Worm (Caenorhabditis elegans): ENCODE results near the gene col-117.
A peak's percentile ranks its signal among the peaks of the same experiment; 100 is the strongest.

Gene col-117

ce11 chrIV:8816029-8816428 lies 8.0 kb downstream of the col-117 start, which contains the start of gene grsp-2:
grsp-2 (plus strand) TSS chrIV:8816329.
- TF ChIP-seq nhr-237 (tag; optimal IDR thresholded peaks at IDR 0.05), result no peak
- no peak for TF ChIP-seq mml-1 (tag; optimal IDR thresholded peaks at IDR 0.05)
- TF ChIP-seq nhr-23 (tag; optimal IDR thresholded peaks at IDR 0.05), result no peak
- no peak for TF ChIP-seq nhr-28 (tag; optimal IDR thresholded peaks at IDR 0.05)
- no peak for TF ChIP-seq lin-39 (tag; optimal IDR thresholded peaks at IDR 0.05)
- TF ChIP-seq lin-15B (tag; optimal IDR thresholded peaks at IDR 0.05), result no peak
- TF ChIP-seq egl-5 (tag; optimal IDR thresholded peaks at IDR 0.05), result no peak
- no peak for TF ChIP-seq ceh-82 (tag; optimal IDR thresholded peaks at IDR 0.05)
- no peak for TF ChIP-seq ztf-4 (tag; optimal IDR thresholded peaks at IDR 0.05)
- no peak for TF ChIP-seq snpc-4 (tag; optimal IDR thresholded peaks at IDR 0.05)

ce11 chrIV:8815162-8815561 lies 8.8 kb downstream of the col-117 start:
- TF ChIP-seq elt-3 (tag; optimal IDR thresholded peaks at IDR 0.05), result peak in 1 of 3 experiments; percentile 48
- TF ChIP-seq ceh-16 (tag; optimal IDR thresholded peaks at IDR 0.05), result no peak
- TF ChIP-seq nhr-43 (tag; optimal IDR thresholded peaks at IDR 0.05; ENCODE audit: poor library complexity, severe bottlenecking), result peak; percentile 2
- no peak for TF ChIP-seq nhr-76 (tag; optimal IDR thresholded peaks at IDR 0.05)
- TF ChIP-seq nfya-1 (tag; optimal IDR thresholded peaks at IDR 0.05; ENCODE audit: insufficient read depth), result no peak
- peak; percentile 66 for TF ChIP-seq nhr-23 (tag; optimal IDR thresholded peaks at IDR 0.05)
- no peak for TF ChIP-seq lin-15B (tag; optimal IDR thresholded peaks at IDR 0.05)

ce11 chrIV:8813614-8814013 lies 10.4 kb downstream of the col-117 start, which contains the start of gene exc-5:
exc-5 (minus strand) TSS chrIV:8813670.
- TF ChIP-seq unc-62 (GFP tag; optimal IDR thresholded peaks at IDR 0.05) (no peak), fkh-2 (tag; optimal IDR thresholded peaks at IDR 0.05) (no peak), eor-1 (tag; optimal IDR thresholded peaks at IDR 0.05) (no peak), R02D3.7 (tag; optimal IDR thresholded peaks at IDR 0.05) (no peak), lin-15B (tag; optimal IDR thresholded peaks at IDR 0.05) (no peak), egl-27 (tag; optimal IDR thresholded peaks at IDR 0.05) (no peak), ceh-16 (tag; optimal IDR thresholded peaks at IDR 0.05) (no peak), tbx-2 (tag; optimal IDR thresholded peaks at IDR 0.05) (no peak), fos-1 (tag; optimal IDR thresholded peaks at IDR 0.05) (no peak), pqm-1 (tag; optimal IDR thresholded peaks at IDR 0.05) (no peak), mml-1 (tag; optimal IDR thresholded peaks at IDR 0.05) (no peak), nhr-76 (tag; optimal IDR thresholded peaks at IDR 0.05) (no peak)

- no peak for TF ChIP-seq skn-1 (tag; optimal IDR thresholded peaks at IDR 0.05)
- peak; percentile 65 for TF ChIP-seq pqm-1 (tag; optimal IDR thresholded peaks at IDR 0.05)
- peak; percentile 75 for TF ChIP-seq pha-4 (tag; optimal IDR thresholded peaks at IDR 0.05)
Measured at ce11 chrIV:8807327-8807726, 16.7 kb downstream of the col-117 start.

- TF ChIP-seq nfya-1 (tag; optimal IDR thresholded peaks at IDR 0.05; ENCODE audit: insufficient read depth) (no peak), pha-4 (tag; optimal IDR thresholded peaks at IDR 0.05) (no peak), nhr-76 (tag; optimal IDR thresholded peaks at IDR 0.05) (no peak), sea-2 (GFP tag; optimal IDR thresholded peaks at IDR 0.05) (no peak), egl-5 (tag; optimal IDR thresholded peaks at IDR 0.05) (no peak), ceh-82 (tag; optimal IDR thresholded peaks at IDR 0.05) (no peak), mdl-1 (tag; optimal IDR thresholded peaks at IDR 0.05) (no peak), lin-15B (tag; optimal IDR thresholded peaks at IDR 0.05) (no peak), nhr-67 (tag; optimal IDR thresholded peaks at IDR 0.05) (no peak), nhr-43 (tag; optimal IDR thresholded peaks at IDR 0.05; ENCODE audit: poor library complexity, severe bottlenecking) (no peak), skn-1 (tag; optimal IDR thresholded peaks at IDR 0.05) (no peak), nhr-12 (tag; optimal IDR thresholded peaks at IDR 0.05) (no peak), nhr-11 (tag; optimal IDR thresholded peaks at IDR 0.05) (no peak), elt-3 (tag; optimal IDR thresholded peaks at IDR 0.05) (no peak), ceh-9 (tag; optimal IDR thresholded peaks at IDR 0.05) (no peak), ama-1 (optimal IDR thresholded peaks at IDR 0.05) (no peak)
Measured at ce11 chrIV:8798255-8798654, 25.7 kb downstream of the col-117 start, which contains the start of gene clec-182. clec-182 (minus strand) TSS chrIV:8798355.

ce11 chrIV:8796246-8796645 lies 27.7 kb downstream of the col-117 start:
- no peak for TF ChIP-seq nhr-43 (tag; optimal IDR thresholded peaks at IDR 0.05; ENCODE audit: poor library complexity, severe bottlenecking)
- TF ChIP-seq lin-39 (tag; optimal IDR thresholded peaks at IDR 0.05), result peak; percentile 64
- TF ChIP-seq ceh-82 (tag; optimal IDR thresholded peaks at IDR 0.05), result no peak
- no peak for TF ChIP-seq nhr-23 (tag; optimal IDR thresholded peaks at IDR 0.05)
- TF ChIP-seq aly-2 (tag; optimal IDR thresholded peaks at IDR 0.05), result no peak
- no peak for TF ChIP-seq tbx-2 (tag; optimal IDR thresholded peaks at IDR 0.05)
- peak; percentile 66 for TF ChIP-seq nfya-1 (tag; optimal IDR thresholded peaks at IDR 0.05; ENCODE audit: insufficient read depth)
- TF ChIP-seq lin-15B (tag; optimal IDR thresholded peaks at IDR 0.05), result no peak
- no peak for TF ChIP-seq nhr-77 (tag; optimal IDR thresholded peaks at IDR 0.05)
- peak; percentile 41 for TF ChIP-seq snpc-4 (tag; optimal IDR thresholded peaks at IDR 0.05)
- TF ChIP-seq nhr-67 (tag; optimal IDR thresholded peaks at IDR 0.05), result no peak
- peak; percentile 68 for TF ChIP-seq fkh-10 (GFP tag; optimal IDR thresholded peaks at IDR 0.05)
- no peak for TF ChIP-seq mml-1 (tag; optimal IDR thresholded peaks at IDR 0.05)
- TF ChIP-seq eor-1 (tag; optimal IDR thresholded peaks at IDR 0.05), result no peak
- TF ChIP-seq skn-1 (tag; optimal IDR thresholded peaks at IDR 0.05), result no peak
- TF ChIP-seq jun-1 (tag; optimal IDR thresholded peaks at IDR 0.05), result no peak
- TF ChIP-seq unc-39 (tag; optimal IDR thresholded peaks at IDR 0.05), result no peak
- TF ChIP-seq nhr-237 (tag; optimal IDR thresholded peaks at IDR 0.05), result no peak
- TF ChIP-seq ztf-4 (tag; optimal IDR thresholded peaks at IDR 0.05), result no peak
- no peak for TF ChIP-seq unc-62 (GFP tag; optimal IDR thresholded peaks at IDR 0.05)
- TF ChIP-seq daf-12 (tag; optimal IDR thresholded peaks at IDR 0.05), result no peak
- TF ChIP-seq R02D3.7 (tag; optimal IDR thresholded peaks at IDR 0.05), result no peak
- TF ChIP-seq hmg-11 (tag; optimal IDR thresholded peaks at IDR 0.05), result peak; percentile 26
